Fruit fly (Drosophila melanogaster) Kc167 (cell line): ENCODE data around the gene Mo25.

Experiments used
- Myc ChIP-seq: fragments of >200 bp; optimal IDR thresholded peaks from 2 replicates; lab custom pipeline; 2017; ENCODE audit warnings: missing external identifiers
- Sin3A ChIP-seq: fragments of >200 bp; optimal IDR thresholded peaks from 2 replicates; lab custom pipeline; 2018; ENCODE audit warnings: missing external identifiers
- psq ChIP-seq: fragments of >200 bp; optimal IDR thresholded peaks from 2 replicates; lab custom pipeline; 2017; ENCODE audit warnings: missing external identifiers

DNA sequence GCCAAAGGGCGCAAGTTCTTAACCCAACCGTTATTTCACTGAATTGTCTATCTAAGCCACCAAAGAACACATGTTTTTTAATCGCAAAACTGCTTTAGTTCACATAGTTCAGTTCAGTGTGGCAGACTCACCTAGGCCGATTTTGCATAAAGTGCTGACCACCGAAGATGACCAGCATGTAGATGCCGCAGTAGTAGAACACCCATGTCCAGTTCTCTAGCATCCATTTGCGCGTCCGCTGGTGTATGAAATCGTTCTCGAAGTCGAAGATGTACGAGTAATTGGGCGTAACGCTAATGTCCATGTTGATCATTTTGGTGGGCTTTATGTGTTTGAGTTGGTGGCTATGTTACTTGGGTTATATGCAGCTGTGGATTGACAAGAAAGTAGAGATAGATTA, 43.8 kb upstream of the Mo25 start:
- TF ChIP-seq Myc (lab: Kevin White, UChicago) (no peak), Sin3A (no peak), psq (lab: Kevin White, UChicago) (no peak)
